Worm (Caenorhabditis elegans) whole organism, L3 larva: Measurements from ENCODE around the gene R11G11.16.

ENCODE experiments used
- ZK546.5 ChIP-seq: sonication (generic microtip); optimal IDR thresholded peaks from 2 replicates; lab custom pipeline; 2017; ENCODE audit warnings: missing biosample characterization, missing genetic modification characterization
- aly-2 ChIP-seq: fragments of 150-350 bp; optimal IDR thresholded peaks from 2 replicates; lab custom pipeline; 2014; ENCODE audit warnings: missing biosample characterization, missing genetic modification characterization
- ama-1 ChIP-seq: fragments of 150-350 bp; optimal IDR thresholded peaks from 2 replicates; lab custom pipeline; 2018
- ceh-16 ChIP-seq: sonication (generic microtip); optimal IDR thresholded peaks from 2 replicates; lab custom pipeline; 2017; ENCODE audit warnings: missing biosample characterization, missing genetic modification characterization
- ceh-28 ChIP-seq: fragments of 150-350 bp; optimal IDR thresholded peaks from 2 replicates; lab custom pipeline; 2014; ENCODE audit warnings: missing biosample characterization, missing genetic modification reagents, missing genetic modification characterization
- ceh-82 ChIP-seq: fragments of 150-350 bp; optimal IDR thresholded peaks from 2 replicates; lab custom pipeline; 2014; ENCODE audit warnings: missing biosample characterization, missing genetic modification characterization
- ceh-9 ChIP-seq: sonication (generic microtip); optimal IDR thresholded peaks from 2 replicates; lab custom pipeline; 2018; ENCODE audit warnings: missing biosample characterization, missing genetic modification characterization
- daf-12 ChIP-seq: fragments of 150-350 bp; optimal IDR thresholded peaks from 2 replicates; lab custom pipeline; 2014; ENCODE audit warnings: missing biosample characterization, missing genetic modification reagents, missing genetic modification characterization
- egl-27 ChIP-seq: sonication (generic microtip); optimal IDR thresholded peaks from 4 replicates; lab custom pipeline; 2017; ENCODE audit warnings: missing biosample characterization, missing genetic modification reagents, missing genetic modification characterization
- egl-5 ChIP-seq: fragments of 150-350 bp; optimal IDR thresholded peaks from 2 replicates; lab custom pipeline; 2017; ENCODE audit warnings: missing biosample characterization, missing genetic modification reagents, missing genetic modification characterization, inconsistent platforms
- elt-1 ChIP-seq: fragments of 150-350 bp; optimal IDR thresholded peaks from 2 replicates; lab custom pipeline; 2014; ENCODE audit warnings: missing biosample characterization, missing genetic modification characterization
- elt-2 ChIP-seq: sonication (generic microtip); optimal IDR thresholded peaks from 2 replicates; lab custom pipeline; 2016; ENCODE audit warnings: missing genetic modification reagents, mild to moderate bottlenecking, missing genetic modification characterization, missing compliant biosample characterization
- elt-3 ChIP-seq, 3 experiments: fragments of 150-350 bp in 1 of 3; sonication (generic microtip) in 2 of 3; optimal IDR thresholded peaks; 2 replicates in 2 of 3; 4 replicates in 1 of 3; lab custom pipeline; 2014 to 2017; ENCODE audit warnings: missing biosample characterization in 3 of 3, missing genetic modification characterization in 3 of 3
- eor-1 ChIP-seq, 2 experiments: fragments of 150-350 bp; optimal IDR thresholded peaks; 2 replicates each; lab custom pipeline; 2014 to 2018; ENCODE audit warnings: missing biosample characterization in 2 of 2, missing genetic modification characterization in 2 of 2
- fkh-10 ChIP-seq: sonication (generic microtip); optimal IDR thresholded peaks from 2 replicates; lab custom pipeline; 2017; ENCODE audit warnings: missing biosample characterization, missing genetic modification reagents, missing genetic modification characterization
- fkh-2 ChIP-seq: fragments of 150-350 bp; optimal IDR thresholded peaks from 2 replicates; lab custom pipeline; 2014; ENCODE audit warnings: missing biosample characterization, missing genetic modification reagents, missing genetic modification characterization
- fos-1 ChIP-seq: fragments of 150-350 bp; optimal IDR thresholded peaks from 2 replicates; lab custom pipeline; 2014; ENCODE audit warnings: missing biosample characterization, missing genetic modification characterization
- hmg-11 ChIP-seq: sonication (generic microtip); optimal IDR thresholded peaks from 2 replicates; lab custom pipeline; 2016; ENCODE audit warnings: missing genetic modification characterization, missing compliant biosample characterization
- jun-1 ChIP-seq: fragments of 150-350 bp; optimal IDR thresholded peaks from 2 replicates; lab custom pipeline; 2014; ENCODE audit warnings: missing biosample characterization, missing genetic modification reagents, missing genetic modification characterization
- lin-39 ChIP-seq: fragments of 150-350 bp; optimal IDR thresholded peaks from 2 replicates; lab custom pipeline; 2018; ENCODE audit warnings: missing biosample characterization, missing genetic modification reagents, missing genetic modification characterization
- lsy-12 ChIP-seq: sonication (generic microtip); optimal IDR thresholded peaks from 2 replicates; lab custom pipeline; 2016; ENCODE audit warnings: mild to moderate bottlenecking, missing genetic modification characterization, missing compliant biosample characterization
- mdl-1 ChIP-seq: fragments of 150-350 bp; optimal IDR thresholded peaks from 2 replicates; lab custom pipeline; 2014; ENCODE audit warnings: missing biosample characterization, missing genetic modification characterization
- mml-1 ChIP-seq: fragments of 150-350 bp; sonication (generic microtip); optimal IDR thresholded peaks from 3 replicates; lab custom pipeline; 2014; ENCODE audit warnings: missing biosample characterization, missing genetic modification characterization
- nfya-1 ChIP-seq: sonication (generic microtip); optimal IDR thresholded peaks from 2 replicates; lab custom pipeline; 2017; ENCODE audit warnings: missing genetic modification characterization, mild to moderate bottlenecking, missing compliant biosample characterization, antibody characterized with exemption, moderate library complexity; ENCODE audit not compliant: insufficient read depth
- nhr-11 ChIP-seq: fragments of 150-350 bp; optimal IDR thresholded peaks from 2 replicates; lab custom pipeline; 2014; ENCODE audit warnings: missing biosample characterization, missing genetic modification characterization
- nhr-23 ChIP-seq: fragments of 150-350 bp; optimal IDR thresholded peaks from 2 replicates; lab custom pipeline; 2014; ENCODE audit warnings: missing biosample characterization, missing genetic modification reagents, missing genetic modification characterization
- nhr-237 ChIP-seq: fragments of 150-350 bp; optimal IDR thresholded peaks from 2 replicates; lab custom pipeline; 2014; ENCODE audit warnings: missing biosample characterization, missing genetic modification characterization
- nhr-25 ChIP-seq: sonication (generic microtip); optimal IDR thresholded peaks from 2 replicates; lab custom pipeline; 2017; ENCODE audit warnings: missing biosample characterization, missing genetic modification characterization
- nhr-28 ChIP-seq: fragments of 150-350 bp; optimal IDR thresholded peaks from 2 replicates; lab custom pipeline; 2014; ENCODE audit warnings: missing biosample characterization, missing genetic modification characterization
- nhr-43 ChIP-seq: sonication (generic microtip); optimal IDR thresholded peaks from 2 replicates; lab custom pipeline; 2016; ENCODE audit warnings: mild to moderate bottlenecking, missing genetic modification characterization, missing compliant biosample characterization; ENCODE audit not compliant: poor library complexity, severe bottlenecking
- nhr-67 ChIP-seq: fragments of 150-350 bp; optimal IDR thresholded peaks from 2 replicates; lab custom pipeline; 2014; ENCODE audit warnings: missing biosample characterization, missing genetic modification characterization
- nhr-76 ChIP-seq: fragments of 150-350 bp; sonication (generic microtip); optimal IDR thresholded peaks from 5 replicates; lab custom pipeline; 2014; ENCODE audit warnings: missing biosample characterization, missing genetic modification characterization
- nhr-77 ChIP-seq: fragments of 150-350 bp; optimal IDR thresholded peaks from 2 replicates; lab custom pipeline; 2014; ENCODE audit warnings: missing biosample characterization, missing genetic modification characterization
- pha-4 ChIP-seq: fragments of 150-350 bp; optimal IDR thresholded peaks from 2 replicates; lab custom pipeline; 2014; ENCODE audit warnings: missing biosample characterization, missing genetic modification reagents, missing genetic modification characterization
- pqm-1 ChIP-seq: fragments of 150-350 bp; optimal IDR thresholded peaks from 2 replicates; lab custom pipeline; 2017; ENCODE audit warnings: missing biosample characterization, missing genetic modification characterization, inconsistent platforms
- sea-2 ChIP-seq: fragments of 150-350 bp; sonication (generic microtip); optimal IDR thresholded peaks from 4 replicates; lab custom pipeline; 2014; ENCODE audit warnings: missing biosample characterization, missing genetic modification reagents, missing genetic modification characterization
- skn-1 ChIP-seq: fragments of 150-350 bp; optimal IDR thresholded peaks from 2 replicates; lab custom pipeline; 2014; ENCODE audit warnings: missing biosample characterization, missing genetic modification characterization
- snpc-4 ChIP-seq: fragments of 150-350 bp; optimal IDR thresholded peaks from 2 replicates; lab custom pipeline; 2014; ENCODE audit warnings: missing biosample characterization, missing genetic modification characterization
- tbx-2 ChIP-seq: sonication (generic microtip); optimal IDR thresholded peaks from 2 replicates; lab custom pipeline; 2016; ENCODE audit warnings: mild to moderate bottlenecking, missing genetic modification characterization, missing compliant biosample characterization
- unc-39 ChIP-seq: sonication (generic microtip); optimal IDR thresholded peaks from 4 replicates; lab custom pipeline; 2017; ENCODE audit warnings: missing biosample characterization, missing genetic modification characterization
- unc-62 ChIP-seq: fragments of 150-350 bp; sonication (generic microtip); optimal IDR thresholded peaks from 4 replicates; lab custom pipeline; 2014; ENCODE audit warnings: missing biosample characterization, missing genetic modification reagents, missing genetic modification characterization
- zag-1 ChIP-seq: fragments of 150-350 bp; optimal IDR thresholded peaks from 2 replicates; lab custom pipeline; 2014; ENCODE audit warnings: missing biosample characterization, missing genetic modification characterization
- ztf-11 ChIP-seq: fragments of 150-350 bp; optimal IDR thresholded peaks from 2 replicates; lab custom pipeline; 2014; ENCODE audit warnings: missing biosample characterization, missing genetic modification characterization
- ztf-4 ChIP-seq: fragments of 150-350 bp; optimal IDR thresholded peaks from 2 replicates; lab custom pipeline; 2014; ENCODE audit warnings: missing biosample characterization, missing genetic modification characterization

The R11G11.16 gene

ce11 chrV:539040-539510 lies 14.1 kb upstream of the R11G11.16 start, which contains the start of gene nhr-155:
Gene nhr-155, plus strand, starts transcription at chrV:539460.
- no peak for TF ChIP-seq unc-39 (tag; lab: Kevin White, UChicago)
- no peak for TF ChIP-seq nhr-67
- no peak for TF ChIP-seq eor-1 (tag; optimal IDR thresholded peaks at IDR 0.05; lab: Kevin White, UChicago)
- peak; percentile 87 for TF ChIP-seq nhr-23 (tag; lab: Kevin White, UChicago)
- TF ChIP-seq lsy-12 (tag; lab: Kevin White, UChicago): no peak
- TF ChIP-seq pqm-1: no peak
- no peak for TF ChIP-seq hmg-11 (tag; lab: Kevin White, UChicago)
- no peak for TF ChIP-seq sea-2
- no peak for TF ChIP-seq lin-39
- TF ChIP-seq egl-27 (tag; lab: Kevin White, UChicago): no peak
- TF ChIP-seq nfya-1 (tag; lab: Kevin White, UChicago): no peak
- TF ChIP-seq zag-1 (tag; lab: Kevin White, UChicago): no peak
- TF ChIP-seq snpc-4 (tag; lab: Kevin White, UChicago): no peak
- TF ChIP-seq nhr-28 (tag; lab: Kevin White, UChicago): no peak
- TF ChIP-seq fkh-10 (GFP tag; lab: Kevin White, UChicago): no peak
- TF ChIP-seq nhr-77 (tag; lab: Kevin White, UChicago): no peak
- TF ChIP-seq nhr-43 (tag; lab: Kevin White, UChicago): peak; percentile 67
- no peak for TF ChIP-seq egl-5
- no peak for TF ChIP-seq elt-3 (tag; optimal IDR thresholded peaks at IDR 0.05; lab: Kevin White, UChicago)
- TF ChIP-seq fkh-2 (tag; lab: Kevin White, UChicago): no peak
- no peak for TF ChIP-seq ceh-9 (tag; lab: Kevin White, UChicago)
- TF ChIP-seq daf-12 (tag; lab: Kevin White, UChicago): no peak
- TF ChIP-seq nhr-25 (tag; lab: Kevin White, UChicago): peak; percentile 32
- no peak for TF ChIP-seq jun-1
- TF ChIP-seq ztf-4: no peak
- TF ChIP-seq elt-1 (tag; lab: Kevin White, UChicago): peak; percentile 95
- no peak for TF ChIP-seq tbx-2
- TF ChIP-seq ceh-16 (tag; lab: Kevin White, UChicago): no peak
- TF ChIP-seq ceh-82 (tag; lab: Kevin White, UChicago): no peak
- no peak for TF ChIP-seq nhr-11
- no peak for TF ChIP-seq nhr-76
- no peak for TF ChIP-seq fos-1 (tag; lab: Kevin White, UChicago)
- no peak for TF ChIP-seq skn-1 (tag; lab: Kevin White, UChicago)
- TF ChIP-seq, all 47 proteins: peak for 4

- TF ChIP-seq ztf-11 (tag; lab: Kevin White, UChicago) (no peak), skn-1 (tag; lab: Kevin White, UChicago) (no peak), ZK546.5 (no peak), nhr-237 (tag; lab: Kevin White, UChicago) (no peak), ceh-9 (tag; lab: Kevin White, UChicago) (no peak), egl-27 (tag; lab: Kevin White, UChicago) (no peak), hmg-11 (tag; lab: Kevin White, UChicago) (no peak), ztf-4 (no peak), mdl-1 (no peak), elt-1 (tag; lab: Kevin White, UChicago) (no peak), pha-4 (tag; lab: Kevin White, UChicago) (no peak), mml-1 (tag; lab: Kevin White, UChicago) (no peak), nhr-43 (tag; lab: Kevin White, UChicago) (no peak), ceh-28 (tag; lab: Kevin White, UChicago) (no peak), ama-1 (no peak), nhr-76 (no peak), nhr-67 (no peak), nfya-1 (tag; lab: Kevin White, UChicago) (no peak)
- TF ChIP-seq, all 47 proteins: peak for 0
Observed at ce11 chrV:536571-536970, 11.6 kb upstream of the R11G11.16 start, which contains the start of gene C14C6.5. Gene C14C6.5, plus strand, starts transcription at chrV:536628.

- TF ChIP-seq nhr-43 (tag; lab: Kevin White, UChicago) (no peak), ztf-4 (no peak), pqm-1 (peak; percentile 73), aly-2 (tag; lab: Kevin White, UChicago) (no peak), ceh-28 (tag; lab: Kevin White, UChicago) (peak; percentile 53), lin-39 (no peak), snpc-4 (tag; lab: Kevin White, UChicago) (no peak), nhr-23 (tag; lab: Kevin White, UChicago) (peak; percentile 27), nhr-11 (no peak), nhr-25 (tag; lab: Kevin White, UChicago) (peak; percentile 28), elt-3 (tag; optimal IDR thresholded peaks at IDR 0.05; lab: Kevin White, UChicago) (peak in 1 of 3 experiments; percentile 58), egl-5 (peak; percentile 14), elt-2 (tag; lab: Kevin White, UChicago) (peak; percentile 60), ceh-82 (tag; lab: Kevin White, UChicago) (no peak), ceh-9 (tag; lab: Kevin White, UChicago) (no peak), lsy-12 (tag; lab: Kevin White, UChicago) (no peak), nhr-67 (no peak), zag-1 (tag; lab: Kevin White, UChicago) (no peak), unc-62 (no peak), hmg-11 (tag; lab: Kevin White, UChicago) (peak; percentile 18), pha-4 (tag; lab: Kevin White, UChicago) (no peak)
- TF ChIP-seq, all 47 proteins: peak for 8
Observed at ce11 chrV:534176-534575, 9.2 kb upstream of the R11G11.16 start, which contains the start of gene nhr-132. Gene nhr-132, plus strand, starts transcription at chrV:534446.
